Fruit fly (Drosophila melanogaster): Measurements from ENCODE around the gene CG32856.

Gene CG32856

dm6 chr3R:15920751-15921156 is 44.4 kb downstream of the CG32856 start, which contains the start of gene Fbxl7 (continued):
- no peak for TF ChIP-seq CG6808 (GFP tag; optimal IDR thresholded peaks at IDR 0.05)
- TF ChIP-seq Sox102F (GFP tag; optimal IDR thresholded peaks at IDR 0.05): peak; percentile 20
- TF ChIP-seq CG8119 (GFP tag; IDR thresholded peaks at IDR 0.05): no peak
- TF ChIP-seq dsx (GFP tag; optimal IDR thresholded peaks at IDR 0.05; ENCODE audit: poor library complexity, severe bottlenecking): peak; percentile 21
- no peak; the same call in 1 of the 2 replicates for TF ChIP-seq CG15336 (GFP tag; IDR thresholded peaks at IDR 0.05)
- TF ChIP-seq fkh (GFP tag; optimal IDR thresholded peaks at IDR 0.05): peak; percentile 20
- no peak for TF ChIP-seq CG16779 (tag; optimal IDR thresholded peaks at IDR 0.05)
- no peak for TF ChIP-seq vri (GFP tag; optimal IDR thresholded peaks at IDR 0.05)
- no peak for TF ChIP-seq Hr39 (GFP tag; optimal IDR thresholded peaks at IDR 0.05)
- TF ChIP-seq Eip75B (GFP tag; optimal IDR thresholded peaks at IDR 0.05): no peak
- TF ChIP-seq CG4318 (GFP tag; optimal IDR thresholded peaks at IDR 0.05): no peak
- TF ChIP-seq Eip78C (GFP tag): peak; percentile 32
- peak; percentile 71 for TF ChIP-seq eg (GFP tag; IDR thresholded peaks at IDR 0.05)
- no peak for TF ChIP-seq lz (GFP tag; optimal IDR thresholded peaks at IDR 0.05)
- TF ChIP-seq CG31627 (GFP tag; optimal IDR thresholded peaks at IDR 0.05): no peak
- no peak for TF ChIP-seq salr (GFP tag; optimal IDR thresholded peaks at IDR 0.05)
- TF ChIP-seq CG11902 (GFP tag; optimal IDR thresholded peaks at IDR 0.05): no peak
- no peak for TF ChIP-seq fd59A (GFP tag; optimal IDR thresholded peaks at IDR 0.05)
- no peak for TF ChIP-seq spab (GFP tag; optimal IDR thresholded peaks at IDR 0.05)
- no peak for TF ChIP-seq pdm3 (GFP tag; optimal IDR thresholded peaks at IDR 0.05)
- TF ChIP-seq achi (GFP tag; optimal IDR thresholded peaks at IDR 0.05): no peak

- TF ChIP-seq OdsH (GFP tag; optimal IDR thresholded peaks at IDR 0.05) (no peak), svp (GFP tag) (peak; percentile 31), ss (GFP tag; optimal IDR thresholded peaks at IDR 0.05) (no peak), eg (GFP tag; IDR thresholded peaks at IDR 0.05) (no peak; the same call in 2 of the 3 replicates), CG4318 (GFP tag; optimal IDR thresholded peaks at IDR 0.05) (no peak), net (GFP tag; optimal IDR thresholded peaks at IDR 0.05) (no peak), CG8632 (GFP tag; optimal IDR thresholded peaks at IDR 0.05) (no peak), dac (GFP tag; optimal IDR thresholded peaks at IDR 0.05) (no peak), CG16779 (tag; optimal IDR thresholded peaks at IDR 0.05) (no peak), Blimp-1 (GFP tag; optimal IDR thresholded peaks at IDR 0.05) (no peak), lz (GFP tag; optimal IDR thresholded peaks at IDR 0.05) (no peak), CG32006 (GFP tag; optimal IDR thresholded peaks at IDR 0.05) (peak; percentile 28), salr (GFP tag; optimal IDR thresholded peaks at IDR 0.05) (no peak), CG9139 (GFP tag; optimal IDR thresholded peaks at IDR 0.05) (no peak), achi (GFP tag; optimal IDR thresholded peaks at IDR 0.05) (peak; percentile 4), Gug (GFP tag; IDR thresholded peaks at IDR 0.05) (no peak), topi (GFP tag; optimal IDR thresholded peaks at IDR 0.05) (no peak), pdm3 (GFP tag; optimal IDR thresholded peaks at IDR 0.05) (no peak), CG10631 (GFP tag; optimal IDR thresholded peaks at IDR 0.05) (peak; percentile 29), Hr39 (GFP tag; optimal IDR thresholded peaks at IDR 0.05) (no peak), Hr38 (GFP tag; optimal IDR thresholded peaks at IDR 0.05) (no peak), Hr4 (GFP tag; optimal IDR thresholded peaks at IDR 0.05) (peak; percentile 15), CG6792 (GFP tag; optimal IDR thresholded peaks at IDR 0.05) (no peak)
These were observed 45.0 kb downstream of the CG32856 start for dm6 chr3R:15920229-15920533.

- TF ChIP-seq CG6854 (GFP tag; optimal IDR thresholded peaks at IDR 0.05) (peak; percentile 90), Eip78C (GFP tag) (peak; percentile 99), CG6808 (GFP tag; optimal IDR thresholded peaks at IDR 0.05) (peak; percentile 85), CG8119 (GFP tag; IDR thresholded peaks at IDR 0.05) (peak; percentile 94), Ets21C (GFP tag; optimal IDR thresholded peaks at IDR 0.05) (peak; percentile 93), Eip75B (GFP tag; optimal IDR thresholded peaks at IDR 0.05) (peak; percentile 98), pdm3 (GFP tag; optimal IDR thresholded peaks at IDR 0.05) (peak; percentile 98), spab (GFP tag; optimal IDR thresholded peaks at IDR 0.05) (peak; percentile 93), Hr38 (GFP tag; optimal IDR thresholded peaks at IDR 0.05) (no peak), Eip93F (GFP tag; optimal IDR thresholded peaks at IDR 0.05) (peak; percentile 92), Gug (GFP tag; IDR thresholded peaks at IDR 0.05) (peak; percentile 90), dac (GFP tag; optimal IDR thresholded peaks at IDR 0.05) (peak; percentile 78), Hr4 (GFP tag; optimal IDR thresholded peaks at IDR 0.05) (peak; percentile 93), fd85E (GFP tag; optimal IDR thresholded peaks at IDR 0.05) (peak; percentile 90), CG11902 (GFP tag; optimal IDR thresholded peaks at IDR 0.05) (peak; percentile 96), fkh (GFP tag; optimal IDR thresholded peaks at IDR 0.05) (no peak), dsx (GFP tag; optimal IDR thresholded peaks at IDR 0.05; ENCODE audit: poor library complexity, severe bottlenecking) (peak; percentile 94), CG1621 (tag; optimal IDR thresholded peaks at IDR 0.05) (peak; percentile 95), Blimp-1 (GFP tag; optimal IDR thresholded peaks at IDR 0.05) (peak; percentile 75), Sox14 (GFP tag; optimal IDR thresholded peaks at IDR 0.05) (peak; percentile 97), Ets96B (tag; optimal IDR thresholded peaks at IDR 0.05) (peak; percentile 96), net (GFP tag; optimal IDR thresholded peaks at IDR 0.05) (peak; percentile 96), vri (GFP tag; optimal IDR thresholded peaks at IDR 0.05) (peak; percentile 87), CG11762 (GFP tag; optimal IDR thresholded peaks at IDR 0.05; ENCODE audit: insufficient read depth) (peak; percentile 95)
These were observed 45.6 kb downstream of the CG32856 start for dm6 chr3R:15919367-15920228.
